Worm (Caenorhabditis elegans) whole organism, young adult: ENCODE data around the gene svh-5.

ENCODE experiments used
- B0035.1 ChIP-seq: sonication (generic microtip); optimal IDR thresholded peaks from 2 replicates; lab custom pipeline; 2016; ENCODE audit warnings: missing genetic modification characterization, mild to moderate bottlenecking, missing compliant biosample characterization, missing genotype, missing genetic modification reagents
- B0336.3 ChIP-seq: fragments of 200-800 bp; sonication (Bioruptor generic); IDR thresholded peaks from 2 replicates; pipeline ENCODE4 v1.3.6; 2022; ENCODE audit warnings: missing genetic modification characterization, missing compliant biosample characterization
- F10E7.11 ChIP-seq: sonication (generic microtip); optimal IDR thresholded peaks from 2 replicates; lab custom pipeline; 2017; ENCODE audit warnings: mild to moderate bottlenecking, missing genetic modification characterization, moderate library complexity, missing compliant biosample characterization
- F22D6.2 ChIP-seq: sonication (generic microtip); optimal IDR thresholded peaks from 2 replicates; lab custom pipeline; 2016; ENCODE audit warnings: mild to moderate bottlenecking, missing genetic modification characterization, missing compliant biosample characterization
- F57C9.4 ChIP-seq: sonication (generic microtip); optimal IDR thresholded peaks from 2 replicates; lab custom pipeline; 2017; ENCODE audit warnings: mild to moderate bottlenecking, missing genetic modification characterization, missing compliant biosample characterization
- K11D2.4 ChIP-seq: fragments of 200-800 bp; sonication (Bioruptor generic); IDR thresholded peaks from 2 replicates; pipeline ENCODE4 v1.3.6; 2022; ENCODE audit warnings: missing genetic modification reagents, missing genetic modification characterization, missing compliant biosample characterization
- T26A5.8 ChIP-seq: sonication (generic microtip); optimal IDR thresholded peaks from 2 replicates; lab custom pipeline; 2016; ENCODE audit warnings: missing genetic modification characterization, missing compliant biosample characterization
- Y53G8AR.9 ChIP-seq: fragments of 200-800 bp; sonication (Bioruptor generic); conservative IDR thresholded peaks from 2 replicates; pipeline ENCODE4 v1.3.6; 2022; ENCODE audit warnings: missing genetic modification reagents, missing genetic modification characterization, missing compliant biosample characterization
- Y56A3A.18 ChIP-seq: fragments of 200-800 bp; sonication (Bioruptor generic); IDR thresholded peaks from 2 replicates; pipeline ENCODE4 v1.3.6; 2022; ENCODE audit warnings: missing genetic modification reagents, missing genetic modification characterization, missing compliant biosample characterization
- Y95B8A.8 ChIP-seq: fragments of 200-800 bp; sonication (Bioruptor generic); IDR thresholded peaks from 2 replicates; pipeline ENCODE4 v1.3.6; 2022; ENCODE audit warnings: missing genetic modification reagents, missing genetic modification characterization, missing compliant biosample characterization
- ZK185.1 ChIP-seq: sonication (generic microtip); optimal IDR thresholded peaks from 2 replicates; lab custom pipeline; 2016; ENCODE audit warnings: mild to moderate bottlenecking, missing genetic modification characterization, missing compliant biosample characterization; ENCODE audit not compliant: poor library complexity, severe bottlenecking
- aptf-2 ChIP-seq: fragments of 200-800 bp; sonication (Bioruptor generic); conservative IDR thresholded peaks from 2 replicates; pipeline ENCODE4 v1.3.6; 2022; ENCODE audit warnings: missing genetic modification reagents, missing genetic modification characterization, missing compliant biosample characterization
- athp-1 ChIP-seq: sonication (generic microtip); optimal IDR thresholded peaks from 2 replicates; lab custom pipeline; 2017; ENCODE audit warnings: mild to moderate bottlenecking, missing genetic modification characterization, missing compliant biosample characterization
- attf-3 ChIP-seq: fragments of 200-800 bp; sonication (Bioruptor generic); conservative IDR thresholded peaks from 2 replicates; pipeline ENCODE4 v1.3.6; 2022; ENCODE audit warnings: missing genetic modification reagents, missing genetic modification characterization, missing compliant biosample characterization
- cebp-1 ChIP-seq, 2 experiments: fragments of 200-800 bp in 1 of 2; sonication (Bioruptor generic) in 1 of 2; sonication (generic microtip) in 1 of 2; IDR thresholded peaks in 1 of 2; optimal IDR thresholded peaks in 1 of 2; 2 replicates each; pipeline versions ENCODE4 v1.3.6 to Lab custom; 2017 to 2022; ENCODE audit warnings: missing compliant biosample characterization in 2 of 2, missing genetic modification characterization in 2 of 2, mild to moderate bottlenecking in 1 of 2, missing genetic modification reagents in 1 of 2, moderate library complexity in 1 of 2
- ceh-79 ChIP-seq: sonication (generic microtip); optimal IDR thresholded peaks from 2 replicates; lab custom pipeline; 2017; ENCODE audit warnings: mild to moderate bottlenecking, missing genetic modification characterization, missing compliant biosample characterization
- chd-7 ChIP-seq: sonication (generic microtip); optimal IDR thresholded peaks from 2 replicates; lab custom pipeline; 2016; ENCODE audit warnings: mild to moderate bottlenecking, missing genetic modification characterization, moderate library complexity, missing compliant biosample characterization
- dox-1 ChIP-seq: fragments of 200-800 bp; sonication (Bioruptor generic); IDR thresholded peaks from 2 replicates; pipeline ENCODE4 v1.3.6; 2022; ENCODE audit warnings: missing genetic modification reagents, missing genetic modification characterization, missing compliant biosample characterization
- efl-1 ChIP-seq: fragments of 150-350 bp; optimal IDR thresholded peaks from 2 replicates; lab custom pipeline; 2014; ENCODE audit warnings: missing biosample characterization, missing genetic modification reagents, missing genetic modification characterization
- egrh-3 ChIP-seq: fragments of 200-800 bp; sonication (Bioruptor generic); IDR thresholded peaks from 2 replicates; pipeline ENCODE4 v1.3.6; 2022; ENCODE audit warnings: missing genetic modification reagents, missing genetic modification characterization, missing compliant biosample characterization
- gei-17 ChIP-seq: fragments of 200-800 bp; sonication (Bioruptor generic); optimal IDR thresholded peaks from 2 replicates; lab custom pipeline; 2018; ENCODE audit warnings: mild to moderate bottlenecking, missing genetic modification characterization, missing compliant biosample characterization
- let-526 ChIP-seq: fragments of 200-800 bp; sonication (Bioruptor generic); IDR thresholded peaks from 2 replicates; pipeline ENCODE4 v1.3.6; 2022; ENCODE audit warnings: missing genetic modification reagents, missing genetic modification characterization, missing compliant biosample characterization
- let-607 ChIP-seq, 2 experiments: fragments of 200-800 bp in 1 of 2; sonication (Bioruptor generic) in 1 of 2; sonication (generic microtip) in 1 of 2; optimal IDR thresholded peaks; 2 replicates each; lab custom pipeline; 2016 to 2018; ENCODE audit warnings: mild to moderate bottlenecking in 2 of 2, missing compliant biosample characterization in 2 of 2, missing genetic modification characterization in 2 of 2, moderate library complexity in 2 of 2, missing genotype in 1 of 2
- lin-26 ChIP-seq: fragments of 200-800 bp; sonication (Bioruptor generic); IDR thresholded peaks from 2 replicates; pipeline ENCODE4 v1.3.6; 2022; ENCODE audit warnings: missing genetic modification reagents, missing genetic modification characterization, missing compliant biosample characterization
- lin-35 ChIP-seq, 3 experiments: fragments of 150-350 bp in 2 of 3; sonication (generic microtip) in 1 of 3; optimal IDR thresholded peaks; 2 replicates each; lab custom pipeline; 2014 to 2018; ENCODE audit warnings: missing biosample characterization in 3 of 3, missing genetic modification characterization in 3 of 3, missing genetic modification reagents in 3 of 3
- lin-40 ChIP-seq: sonication (generic microtip); optimal IDR thresholded peaks from 2 replicates; lab custom pipeline; 2016; ENCODE audit warnings: missing genetic modification characterization, mild to moderate bottlenecking, missing compliant biosample characterization, missing genotype, missing genetic modification reagents
- lir-1 ChIP-seq: fragments of 200-800 bp; sonication (Bioruptor generic); conservative IDR thresholded peaks from 2 replicates; pipeline ENCODE4 v1.3.6; 2022; ENCODE audit warnings: missing genetic modification reagents, missing genetic modification characterization, missing compliant biosample characterization
- lsl-1 ChIP-seq: fragments of 200-800 bp; sonication (Bioruptor generic); optimal IDR thresholded peaks from 2 replicates; lab custom pipeline; 2018; ENCODE audit warnings: mild to moderate bottlenecking, missing genetic modification characterization, moderate library complexity, missing compliant biosample characterization
- mcd-1 ChIP-seq: fragments of 200-800 bp; sonication (Bioruptor generic); IDR thresholded peaks from 2 replicates; pipeline ENCODE4 v1.3.6; 2022; ENCODE audit warnings: missing genetic modification reagents, missing genetic modification characterization, missing compliant biosample characterization
- mxl-1 ChIP-seq: sonication (generic microtip); optimal IDR thresholded peaks from 2 replicates; lab custom pipeline; 2016; ENCODE audit warnings: missing genetic modification characterization, missing compliant biosample characterization
- nfyb-1 ChIP-seq: fragments of 200-800 bp; sonication (Bioruptor generic); IDR thresholded peaks from 2 replicates; pipeline ENCODE4 v1.3.6; 2022; ENCODE audit warnings: missing genetic modification reagents, missing genetic modification characterization, missing compliant biosample characterization
- nhr-27 ChIP-seq: fragments of 200-800 bp; sonication (Bioruptor generic); optimal IDR thresholded peaks from 2 replicates; lab custom pipeline; 2018; ENCODE audit warnings: mild to moderate bottlenecking, missing genetic modification characterization, moderate library complexity, missing compliant biosample characterization
- pbrm-1 ChIP-seq: fragments of 200-800 bp; sonication (Bioruptor generic); IDR thresholded peaks from 2 replicates; pipeline ENCODE4 v1.3.6; 2022; ENCODE audit warnings: missing genetic modification reagents, missing genetic modification characterization, missing compliant biosample characterization
- pha-4 ChIP-seq: fragments of 150-350 bp; sonication (generic microtip); optimal IDR thresholded peaks from 2 replicates; lab custom pipeline; 2014; ENCODE audit warnings: missing biosample characterization, missing genetic modification reagents, missing genetic modification characterization
- repo-1 ChIP-seq: sonication (generic microtip); optimal IDR thresholded peaks from 2 replicates; lab custom pipeline; 2017; ENCODE audit warnings: mild to moderate bottlenecking, missing genetic modification characterization, missing compliant biosample characterization
- sdz-38 ChIP-seq: sonication (generic microtip); optimal IDR thresholded peaks from 2 replicates; lab custom pipeline; 2016; ENCODE audit warnings: missing genotype, missing genetic modification characterization, missing compliant biosample characterization
- sea-2 ChIP-seq: fragments of 200-800 bp; sonication (Bioruptor generic); IDR thresholded peaks from 2 replicates; pipeline ENCODE4 v1.3.6; 2022; ENCODE audit warnings: missing genetic modification characterization, missing compliant biosample characterization
- snpc-1.1 ChIP-seq: sonication (generic microtip); optimal IDR thresholded peaks from 2 replicates; lab custom pipeline; 2017; ENCODE audit warnings: missing genetic modification characterization, mild to moderate bottlenecking, missing compliant biosample characterization, antibody characterized with exemption, moderate library complexity, missing genotype, missing genetic modification reagents; ENCODE audit not compliant: insufficient read depth
- tbp1 ChIP-seq: fragments of 200-800 bp; sonication (Bioruptor generic); optimal IDR thresholded peaks from 2 replicates; lab custom pipeline; 2018; ENCODE audit warnings: mild to moderate bottlenecking, missing genetic modification characterization, missing compliant biosample characterization
- xnd-1 ChIP-seq: sonication (generic microtip); optimal IDR thresholded peaks from 2 replicates; lab custom pipeline; 2016; ENCODE audit warnings: missing genotype, missing genetic modification reagents, missing genetic modification characterization, missing compliant biosample characterization
- zim-3 ChIP-seq: sonication (generic microtip); optimal IDR thresholded peaks from 2 replicates; lab custom pipeline; 2017; ENCODE audit warnings: mild to moderate bottlenecking, missing genetic modification characterization, moderate library complexity, missing compliant biosample characterization
- ztf-26 ChIP-seq: sonication (generic microtip); optimal IDR thresholded peaks from 2 replicates; lab custom pipeline; 2017; ENCODE audit warnings: missing genetic modification characterization, missing compliant biosample characterization
- ztf-3 ChIP-seq: fragments of 200-800 bp; sonication (Bioruptor generic); optimal IDR thresholded peaks from 2 replicates; lab custom pipeline; 2018; ENCODE audit warnings: mild to moderate bottlenecking, missing genetic modification characterization, missing compliant biosample characterization

The svh-5 gene

ce11 chrX:15353874-15354480 lies 23.6 kb downstream of the svh-5 start (continued):
- peak; percentile 81 for TF ChIP-seq F22D6.2
- TF ChIP-seq cebp-1 (GFP tag; IDR thresholded peaks at IDR 0.05; lab: Robert Waterston, UW): 0 out of 2 replicates have a peak, but pooled peaks have one; percentile 8
- TF ChIP-seq cebp-1 (tag; optimal IDR thresholded peaks at IDR 0.05; lab: Kevin White, UChicago): peak; percentile 86
- TF ChIP-seq sea-2: no peak
- no peak for TF ChIP-seq Y95B8A.8 (GFP tag; lab: Robert Waterston, UW)
- TF ChIP-seq pha-4 (tag; lab: Kevin White, UChicago): peak; percentile 40
- TF ChIP-seq chd-7 (tag; lab: Kevin White, UChicago): peak; percentile 80
- peak; percentile 68 for TF ChIP-seq ztf-3 (GFP tag; lab: Kevin White, UChicago)
- TF ChIP-seq ceh-79 (tag; lab: Kevin White, UChicago): peak; percentile 20
- peak; percentile 68 for TF ChIP-seq K11D2.4 (GFP tag; lab: Robert Waterston, UW)
- peak; percentile 76 for TF ChIP-seq dox-1 (GFP tag; lab: Robert Waterston, UW)
- TF ChIP-seq Y53G8AR.9 (GFP tag; lab: Robert Waterston, UW): peak; percentile 44; the same call in 1 of the 2 replicates
- no peak for TF ChIP-seq F57C9.4 (tag; lab: Kevin White, UChicago)
- peak; percentile 35 to 50 for TF ChIP-seq let-607 (tag; optimal IDR thresholded peaks at IDR 0.05; lab: Kevin White, UChicago)
- TF ChIP-seq Y56A3A.18 (GFP tag; lab: Robert Waterston, UW): peak; percentile 73; the same call in 1 of the 2 replicates
- TF ChIP-seq attf-3 (GFP tag; lab: Robert Waterston, UW): no peak
- no peak for TF ChIP-seq T26A5.8
- TF ChIP-seq mcd-1 (GFP tag; lab: Robert Waterston, UW): peak; percentile 55
- peak; percentile 25 for TF ChIP-seq tbp1 (GFP tag; lab: Kevin White, UChicago)
- no peak for TF ChIP-seq sdz-38
- peak; percentile 48 for TF ChIP-seq ZK185.1 (tag; lab: Kevin White, UChicago)
- no peak for TF ChIP-seq lsl-1 (GFP tag; lab: Kevin White, UChicago)
- TF ChIP-seq pbrm-1 (GFP tag; lab: Robert Waterston, UW): peak; percentile 47
- TF ChIP-seq aptf-2 (GFP tag; lab: Robert Waterston, UW): no peak
- TF ChIP-seq F10E7.11 (tag; lab: Kevin White, UChicago): no peak
- no peak for TF ChIP-seq efl-1 (GFP tag; lab: Kevin White, UChicago)
- TF ChIP-seq nhr-27: no peak
- TF ChIP-seq lin-35 (GFP tag; optimal IDR thresholded peaks at IDR 0.05; lab: Kevin White, UChicago): peak in 1 of 3 experiments; percentile 68
- TF ChIP-seq lin-40: peak; percentile 95
- peak; percentile 12 for TF ChIP-seq athp-1
- TF ChIP-seq gei-17: peak; percentile 71
- TF ChIP-seq snpc-1.1 (tag; lab: Kevin White, UChicago): no peak
- TF ChIP-seq lin-26 (GFP tag; lab: Robert Waterston, UW): peak; percentile 56; the same call in 1 of the 2 replicates
- TF ChIP-seq let-526 (GFP tag; lab: Robert Waterston, UW): 0 out of 2 replicates have a peak, but pooled peaks have one; percentile 14
- TF ChIP-seq egrh-3 (GFP tag; lab: Robert Waterston, UW): peak; percentile 73
- peak; percentile 74; the same call in 1 of the 2 replicates for TF ChIP-seq B0336.3 (GFP tag; lab: Robert Waterston, UW)
- peak; percentile 93 for TF ChIP-seq ztf-26 (tag; lab: Kevin White, UChicago)
- peak; percentile 64 for TF ChIP-seq repo-1 (tag; lab: Kevin White, UChicago)
- peak; percentile 59 for TF ChIP-seq zim-3 (tag; lab: Kevin White, UChicago)
- peak; percentile 75 for TF ChIP-seq nfyb-1 (GFP tag; lab: Robert Waterston, UW)
- TF ChIP-seq lir-1 (GFP tag; lab: Robert Waterston, UW): 0 out of 2 replicates have a peak, but pooled peaks have one; percentile 46
- no peak for TF ChIP-seq mxl-1 (tag; lab: Kevin White, UChicago)
- peak; percentile 59 for TF ChIP-seq B0035.1 (tag; lab: Kevin White, UChicago)
- TF ChIP-seq xnd-1 (tag; lab: Kevin White, UChicago): no peak
